Fruit fly (Drosophila melanogaster) whole organism, prepupa: ENCODE results near the gene CG7483.

Experiments used
- Blimp-1 ChIP-seq: fragments of 200-800 bp; sonication (Bioruptor generic); optimal IDR thresholded peaks from 3 replicates; lab custom pipeline; 2017; ENCODE audit warnings: missing biosample characterization, missing genetic modification characterization, mild to moderate bottlenecking, moderate library complexity, missing genetic modification reagents
- CG10669 ChIP-seq: fragments of 200-800 bp; sonication (Bioruptor generic); optimal IDR thresholded peaks from 3 replicates; lab custom pipeline; 2018; ENCODE audit warnings: missing biosample characterization, mild to moderate bottlenecking, missing genetic modification characterization, moderate library complexity
- CG11294 ChIP-seq: fragments of 200-800 bp; sonication (Bioruptor generic); IDR thresholded peaks from 2 replicates; pipeline ENCODE4 v1.3.6; 2022; ENCODE audit warnings: missing biosample characterization, missing genetic modification characterization
- CG11902 ChIP-seq: fragments of 200-800 bp; sonication (Bioruptor generic); optimal IDR thresholded peaks from 3 replicates; lab custom pipeline; 2016; ENCODE audit warnings: missing biosample characterization, missing genetic modification characterization
- CG15336 ChIP-seq: fragments of 200-800 bp; sonication (Bioruptor generic); IDR thresholded peaks from 2 replicates; pipeline ENCODE4 v1.3.6; 2022; ENCODE audit warnings: missing biosample characterization, missing genetic modification characterization
- CG1621 ChIP-seq: fragments of 200-800 bp; sonication (Bioruptor generic); optimal IDR thresholded peaks from 3 replicates; lab custom pipeline; 2018; ENCODE audit warnings: missing biosample characterization, mild to moderate bottlenecking, missing genetic modification characterization
- CG16779 ChIP-seq: fragments of 200-800 bp; sonication (Bioruptor generic); optimal IDR thresholded peaks from 3 replicates; lab custom pipeline; 2017; ENCODE audit warnings: missing biosample characterization, mild to moderate bottlenecking, missing genetic modification characterization
- CG31627 ChIP-seq: fragments of 200-800 bp; sonication (Bioruptor generic); optimal IDR thresholded peaks from 3 replicates; lab custom pipeline; 2016; ENCODE audit warnings: missing biosample characterization, missing genetic modification characterization
- CG32006 ChIP-seq: fragments of 200-800 bp; sonication (Bioruptor generic); optimal IDR thresholded peaks from 3 replicates; lab custom pipeline; 2017; ENCODE audit warnings: missing biosample characterization, mild to moderate bottlenecking, missing genetic modification characterization
- CG34406 ChIP-seq: fragments of 200-800 bp; sonication (Bioruptor generic); optimal IDR thresholded peaks from 3 replicates; lab custom pipeline; 2016; ENCODE audit warnings: missing biosample characterization, missing genetic modification characterization
- CG3919 ChIP-seq: fragments of 200-800 bp; sonication (Bioruptor generic); optimal IDR thresholded peaks from 3 replicates; lab custom pipeline; 2016; ENCODE audit warnings: missing biosample characterization, missing genetic modification characterization
- CG4318 ChIP-seq: fragments of 200-800 bp; sonication (Bioruptor generic); optimal IDR thresholded peaks from 3 replicates; lab custom pipeline; 2017; ENCODE audit warnings: missing biosample characterization, mild to moderate bottlenecking, missing genetic modification characterization
- CG6163 ChIP-seq: fragments of 200-800 bp; sonication (Bioruptor generic); IDR thresholded peaks from 3 replicates; pipeline ENCODE4 v1.3.6; 2022; ENCODE audit warnings: missing biosample characterization, missing genetic modification characterization
- CG6276 ChIP-seq: fragments of 200-800 bp; sonication (Bioruptor generic); optimal IDR thresholded peaks from 2 replicates; lab custom pipeline; 2017; ENCODE audit warnings: missing biosample characterization, mild to moderate bottlenecking, missing genetic modification characterization
- CG6792 ChIP-seq: fragments of 200-800 bp; sonication (Bioruptor generic); optimal IDR thresholded peaks from 3 replicates; lab custom pipeline; 2016; ENCODE audit warnings: missing biosample characterization, missing genetic modification characterization
- CG7368 ChIP-seq: fragments of 200-800 bp; sonication (Bioruptor generic); optimal IDR thresholded peaks from 3 replicates; lab custom pipeline; 2016; ENCODE audit warnings: missing biosample characterization, missing genetic modification characterization
- CG8119 ChIP-seq: fragments of 200-800 bp; sonication (Bioruptor generic); IDR thresholded peaks from 3 replicates; pipeline ENCODE4 v1.3.6; 2022; ENCODE audit warnings: missing biosample characterization, missing genetic modification characterization
- CG8319 ChIP-seq: fragments of 200-800 bp; sonication (Bioruptor generic); optimal IDR thresholded peaks from 3 replicates; lab custom pipeline; 2016; ENCODE audit warnings: missing biosample characterization, missing genetic modification characterization
- CG8632 ChIP-seq: fragments of 200-800 bp; sonication (Bioruptor generic); optimal IDR thresholded peaks from 3 replicates; lab custom pipeline; 2016; ENCODE audit warnings: missing biosample characterization, missing genetic modification characterization
- CG9139 ChIP-seq: fragments of 200-800 bp; sonication (Bioruptor generic); optimal IDR thresholded peaks from 3 replicates; lab custom pipeline; 2017; ENCODE audit warnings: missing biosample characterization, mild to moderate bottlenecking, missing genetic modification characterization
- Eip75B ChIP-seq: fragments of 200-800 bp; sonication (Bioruptor generic); optimal IDR thresholded peaks from 3 replicates; lab custom pipeline; 2016; ENCODE audit warnings: missing biosample characterization, missing genetic modification characterization
- Eip78C ChIP-seq: fragments of 200-800 bp; sonication (Bioruptor generic); peaks from one replicate; lab custom pipeline; 2016; ENCODE audit warnings: missing biosample characterization, missing genetic modification characterization
- Eip93F ChIP-seq: fragments of 200-800 bp; sonication (Bioruptor generic); optimal IDR thresholded peaks from 2 replicates; lab custom pipeline; 2016; ENCODE audit warnings: missing biosample characterization, mild to moderate bottlenecking, missing genetic modification characterization
- Ets21C ChIP-seq: fragments of 200-800 bp; sonication (Bioruptor generic); optimal IDR thresholded peaks from 3 replicates; lab custom pipeline; 2016; ENCODE audit warnings: missing biosample characterization, missing genetic modification characterization
- Ets96B ChIP-seq: fragments of 200-800 bp; optimal IDR thresholded peaks from 2 replicates; lab custom pipeline; 2019; ENCODE audit warnings: missing biosample characterization, mild to moderate bottlenecking, missing genetic modification characterization, moderate library complexity
- Gug ChIP-seq: fragments of 200-800 bp; sonication (Bioruptor generic); IDR thresholded peaks from 2 replicates; pipeline ENCODE4 v1.3.6; 2022; ENCODE audit warnings: missing biosample characterization, missing genetic modification characterization
- Hr39 ChIP-seq: fragments of 200-800 bp; sonication (Bioruptor generic); optimal IDR thresholded peaks from 2 replicates; lab custom pipeline; 2016; ENCODE audit warnings: missing biosample characterization, missing genetic modification characterization
- Hr4 ChIP-seq: fragments of 200-800 bp; sonication (Bioruptor generic); optimal IDR thresholded peaks from 3 replicates; lab custom pipeline; 2016; ENCODE audit warnings: missing biosample characterization, missing genetic modification characterization
- Met ChIP-seq: fragments of 200-800 bp; sonication (Bioruptor generic); optimal IDR thresholded peaks from 3 replicates; lab custom pipeline; 2016; ENCODE audit warnings: missing biosample characterization, missing genetic modification characterization
- Smox ChIP-seq: fragments of 200-800 bp; sonication (Bioruptor generic); optimal IDR thresholded peaks from 3 replicates; lab custom pipeline; 2016; ENCODE audit warnings: missing biosample characterization, missing genetic modification characterization
- Sox102F ChIP-seq: fragments of 200-800 bp; sonication (Bioruptor generic); optimal IDR thresholded peaks from 2 replicates; lab custom pipeline; 2016; ENCODE audit warnings: missing biosample characterization, mild to moderate bottlenecking, missing genetic modification characterization
- Sox14 ChIP-seq: fragments of 200-800 bp; sonication (Bioruptor generic); optimal IDR thresholded peaks from 3 replicates; lab custom pipeline; 2016; ENCODE audit warnings: missing biosample characterization, missing genetic modification characterization
- Sox15 ChIP-seq: fragments of 200-800 bp; sonication (Bioruptor generic); optimal IDR thresholded peaks from 3 replicates; lab custom pipeline; 2016; ENCODE audit warnings: missing biosample characterization, missing genetic modification characterization
- achi ChIP-seq: fragments of 200-800 bp; sonication (Bioruptor generic); optimal IDR thresholded peaks from 3 replicates; lab custom pipeline; 2016; ENCODE audit warnings: missing biosample characterization, missing genetic modification characterization
- acj6 ChIP-seq: fragments of 200-800 bp; sonication (Bioruptor generic); optimal IDR thresholded peaks from 3 replicates; lab custom pipeline; 2016; ENCODE audit warnings: missing biosample characterization, missing genetic modification characterization
- cyc ChIP-seq: fragments of 200-800 bp; sonication (Bioruptor generic); optimal IDR thresholded peaks from 3 replicates; lab custom pipeline; 2016; ENCODE audit warnings: missing biosample characterization, missing genetic modification characterization
- dac ChIP-seq: fragments of 200-800 bp; sonication (Bioruptor generic); optimal IDR thresholded peaks from 2 replicates; lab custom pipeline; 2017; ENCODE audit warnings: missing biosample characterization, mild to moderate bottlenecking, missing genetic modification characterization
- dsx ChIP-seq: fragments of 200-800 bp; optimal IDR thresholded peaks from 3 replicates; lab custom pipeline; 2019; ENCODE audit warnings: missing biosample characterization, mild to moderate bottlenecking, missing genetic modification characterization, moderate library complexity; ENCODE audit not compliant: poor library complexity, severe bottlenecking
- esn ChIP-seq: fragments of 200-800 bp; sonication (Bioruptor generic); optimal IDR thresholded peaks from 2 replicates; lab custom pipeline; 2016; ENCODE audit warnings: missing biosample characterization, mild to moderate bottlenecking, missing genetic modification characterization, moderate library complexity
- fd59A ChIP-seq: fragments of 200-800 bp; sonication (Bioruptor generic); optimal IDR thresholded peaks from 2 replicates; lab custom pipeline; 2017; ENCODE audit warnings: missing biosample characterization, mild to moderate bottlenecking, missing genetic modification characterization, missing genetic modification reagents
- fd85E ChIP-seq: fragments of 200-800 bp; sonication (Bioruptor generic); optimal IDR thresholded peaks from 3 replicates; lab custom pipeline; 2016; ENCODE audit warnings: missing biosample characterization, missing genetic modification characterization
- fkh ChIP-seq: fragments of 200-800 bp; sonication (Bioruptor generic); optimal IDR thresholded peaks from 3 replicates; lab custom pipeline; 2017; ENCODE audit warnings: missing biosample characterization, mild to moderate bottlenecking, missing genetic modification characterization, moderate library complexity
- lz ChIP-seq: fragments of 200-800 bp; sonication (Bioruptor generic); optimal IDR thresholded peaks from 3 replicates; lab custom pipeline; 2016; ENCODE audit warnings: missing biosample characterization, missing genetic modification characterization
- pdm3 ChIP-seq: fragments of 200-800 bp; sonication (Bioruptor generic); optimal IDR thresholded peaks from 3 replicates; lab custom pipeline; 2016; ENCODE audit warnings: missing biosample characterization, missing genetic modification characterization
- spab ChIP-seq: fragments of 200-800 bp; sonication (Bioruptor generic); optimal IDR thresholded peaks from 2 replicates; lab custom pipeline; 2017; ENCODE audit warnings: missing biosample characterization, mild to moderate bottlenecking, missing genetic modification characterization, missing genetic modification reagents
- ss ChIP-seq, 2 experiments: fragments of 200-800 bp; sonication (Bioruptor generic); optimal IDR thresholded peaks; 2 replicates in 1 of 2; 3 replicates in 1 of 2; lab custom pipeline; 2017 to 2018; ENCODE audit warnings: mild to moderate bottlenecking in 2 of 2, missing biosample characterization in 2 of 2, missing genetic modification characterization in 2 of 2, moderate library complexity in 1 of 2
- svp ChIP-seq: fragments of 200-800 bp; sonication (Bioruptor generic); peaks from one replicate; lab custom pipeline; 2016; ENCODE audit warnings: missing biosample characterization, missing genetic modification characterization
- topi ChIP-seq: fragments of 200-800 bp; sonication (Bioruptor generic); optimal IDR thresholded peaks from 3 replicates; lab custom pipeline; 2016; ENCODE audit warnings: missing biosample characterization, missing genetic modification characterization

Gene CG7483

dm6 chr3R:8313038-8313437 lies at the start of gene CG7483:
Gene CG7483, plus strand, starts transcription at chr3R:8313208.
- TF ChIP-seq Eip78C (GFP tag; lab: Kevin White, UChicago) (peak; percentile 52), Hr39 (no peak)

- no peak for TF ChIP-seq CG1621
- peak; percentile 67 for TF ChIP-seq topi (GFP tag; lab: Kevin White, UChicago)
- peak; percentile 63 for TF ChIP-seq dsx
- TF ChIP-seq fd59A, result peak; percentile 57
- TF ChIP-seq CG11902, result peak; percentile 73
- peak; percentile 74 for TF ChIP-seq Eip75B
- peak; percentile 79 for TF ChIP-seq cyc (GFP tag; lab: Kevin White, UChicago)
- TF ChIP-seq CG7368 (GFP tag; lab: Kevin White, UChicago), result peak; percentile 56
- TF ChIP-seq CG15336, result peak; percentile 76
- TF ChIP-seq Hr39, result peak; percentile 79
- no peak for TF ChIP-seq CG6276 (GFP tag; lab: Kevin White, UChicago)
- no peak for TF ChIP-seq dac (GFP tag; lab: Kevin White, UChicago)
- TF ChIP-seq CG32006 (GFP tag; lab: Kevin White, UChicago), result peak; percentile 88
- TF ChIP-seq acj6 (GFP tag; lab: Kevin White, UChicago), result peak; percentile 84
- peak; percentile 71 for TF ChIP-seq CG8319
- peak; percentile 75 for TF ChIP-seq Ets96B (tag; lab: Kevin White, UChicago)
- no peak for TF ChIP-seq CG4318 (GFP tag; lab: Kevin White, UChicago)
- peak; percentile 83 for TF ChIP-seq CG3919 (GFP tag; lab: Kevin White, UChicago)
- TF ChIP-seq esn (GFP tag; lab: Kevin White, UChicago), result peak; percentile 85
- TF ChIP-seq CG9139, result peak; percentile 7
- peak; percentile 67 for TF ChIP-seq Gug
- TF ChIP-seq CG8632, result peak; percentile 67
- TF ChIP-seq ss (GFP tag; optimal IDR thresholded peaks at IDR 0.05; lab: Kevin White, UChicago), result no peak
- TF ChIP-seq Sox14, result peak; percentile 66
- peak; percentile 56 for TF ChIP-seq Blimp-1 (GFP tag; lab: Kevin White, UChicago)
- peak; percentile 85 for TF ChIP-seq Sox15
- peak; percentile 78 for TF ChIP-seq Ets21C (GFP tag; lab: Kevin White, UChicago)
- TF ChIP-seq CG34406, result peak; percentile 78
- no peak for TF ChIP-seq pdm3 (GFP tag; lab: Kevin White, UChicago)
- peak; percentile 76 for TF ChIP-seq CG11294 (GFP tag; lab: Robert Waterston, UW)
- TF ChIP-seq Hr4 (GFP tag; lab: Kevin White, UChicago), result no peak
- TF ChIP-seq fd85E (GFP tag; lab: Kevin White, UChicago), result no peak
- peak; percentile 87 for TF ChIP-seq CG31627 (GFP tag; lab: Kevin White, UChicago)
- peak; percentile 70 for TF ChIP-seq CG10669 (GFP tag; lab: Kevin White, UChicago)
- peak; percentile 70 for TF ChIP-seq CG6792 (GFP tag; lab: Kevin White, UChicago)
- TF ChIP-seq CG16779 (tag; lab: Kevin White, UChicago), result no peak
- peak; percentile 87 for TF ChIP-seq fkh
- peak; percentile 66; the same call in 2 of the 3 replicates for TF ChIP-seq CG8119
- TF ChIP-seq Met (GFP tag; lab: Kevin White, UChicago), result peak; percentile 75
- TF ChIP-seq CG6163 (GFP tag; lab: Robert Waterston, UW), result peak; percentile 68; the same call in 2 of the 3 replicates
- peak; percentile 68 for TF ChIP-seq Sox102F (GFP tag; lab: Kevin White, UChicago)
- peak; percentile 80 for TF ChIP-seq achi (GFP tag; lab: Kevin White, UChicago)
- TF ChIP-seq Eip93F (GFP tag; lab: Kevin White, UChicago), result peak; percentile 36
- peak; percentile 86 for TF ChIP-seq lz (GFP tag; lab: Kevin White, UChicago)
- peak; percentile 61 for TF ChIP-seq spab (GFP tag; lab: Kevin White, UChicago)
- peak; percentile 80 for TF ChIP-seq Smox (GFP tag; lab: Kevin White, UChicago)
- TF ChIP-seq svp, result peak; percentile 94
Measured at dm6 chr3R:8264302-8265080, 48.5 kb upstream of the CG7483 start, which contains the start of the genes RPA1 and Mcm2. Gene RPA1, minus strand, starts transcription at chr3R:8264451. Gene Mcm2, plus strand, starts transcription at chr3R:8264970.
